Worm (Caenorhabditis elegans) whole organism, L3 larva: ENCODE measurements around the gene pms-2.

Experiments used
- R02D3.7 ChIP-seq: fragments of 150-350 bp; optimal IDR thresholded peaks from 2 replicates; lab custom pipeline; 2014; ENCODE audit warnings: missing biosample characterization, missing genetic modification characterization
- aly-2 ChIP-seq: fragments of 150-350 bp; optimal IDR thresholded peaks from 2 replicates; lab custom pipeline; 2014; ENCODE audit warnings: missing biosample characterization, missing genetic modification characterization
- ama-1 ChIP-seq: fragments of 150-350 bp; optimal IDR thresholded peaks from 2 replicates; lab custom pipeline; 2018
- ceh-16 ChIP-seq: sonication (generic microtip); optimal IDR thresholded peaks from 2 replicates; lab custom pipeline; 2017; ENCODE audit warnings: missing biosample characterization, missing genetic modification characterization
- ceh-28 ChIP-seq: fragments of 150-350 bp; optimal IDR thresholded peaks from 2 replicates; lab custom pipeline; 2014; ENCODE audit warnings: missing biosample characterization, missing genetic modification reagents, missing genetic modification characterization
- ceh-9 ChIP-seq: sonication (generic microtip); optimal IDR thresholded peaks from 2 replicates; lab custom pipeline; 2018; ENCODE audit warnings: missing biosample characterization, missing genetic modification characterization
- egl-27 ChIP-seq: sonication (generic microtip); optimal IDR thresholded peaks from 4 replicates; lab custom pipeline; 2017; ENCODE audit warnings: missing biosample characterization, missing genetic modification reagents, missing genetic modification characterization
- egl-5 ChIP-seq: fragments of 150-350 bp; optimal IDR thresholded peaks from 2 replicates; lab custom pipeline; 2017; ENCODE audit warnings: missing biosample characterization, missing genetic modification reagents, missing genetic modification characterization, inconsistent platforms
- elt-1 ChIP-seq: fragments of 150-350 bp; optimal IDR thresholded peaks from 2 replicates; lab custom pipeline; 2014; ENCODE audit warnings: missing biosample characterization, missing genetic modification characterization
- elt-2 ChIP-seq: sonication (generic microtip); optimal IDR thresholded peaks from 2 replicates; lab custom pipeline; 2016; ENCODE audit warnings: missing genetic modification reagents, mild to moderate bottlenecking, missing genetic modification characterization, missing compliant biosample characterization
- elt-3 ChIP-seq, 3 experiments: fragments of 150-350 bp in 1 of 3; sonication (generic microtip) in 2 of 3; optimal IDR thresholded peaks; 2 replicates in 2 of 3; 4 replicates in 1 of 3; lab custom pipeline; 2014 to 2017; ENCODE audit warnings: missing biosample characterization in 3 of 3, missing genetic modification characterization in 3 of 3
- eor-1 ChIP-seq, 2 experiments: fragments of 150-350 bp; optimal IDR thresholded peaks; 2 replicates each; lab custom pipeline; 2014 to 2018; ENCODE audit warnings: missing biosample characterization in 2 of 2, missing genetic modification characterization in 2 of 2
- fkh-10 ChIP-seq: sonication (generic microtip); optimal IDR thresholded peaks from 2 replicates; lab custom pipeline; 2017; ENCODE audit warnings: missing biosample characterization, missing genetic modification reagents, missing genetic modification characterization
- fkh-2 ChIP-seq: fragments of 150-350 bp; optimal IDR thresholded peaks from 2 replicates; lab custom pipeline; 2014; ENCODE audit warnings: missing biosample characterization, missing genetic modification reagents, missing genetic modification characterization
- lin-39 ChIP-seq: fragments of 150-350 bp; optimal IDR thresholded peaks from 2 replicates; lab custom pipeline; 2018; ENCODE audit warnings: missing biosample characterization, missing genetic modification reagents, missing genetic modification characterization
- mml-1 ChIP-seq: fragments of 150-350 bp; sonication (generic microtip); optimal IDR thresholded peaks from 3 replicates; lab custom pipeline; 2014; ENCODE audit warnings: missing biosample characterization, missing genetic modification characterization
- nfya-1 ChIP-seq: sonication (generic microtip); optimal IDR thresholded peaks from 2 replicates; lab custom pipeline; 2017; ENCODE audit warnings: missing genetic modification characterization, mild to moderate bottlenecking, missing compliant biosample characterization, antibody characterized with exemption, moderate library complexity; ENCODE audit not compliant: insufficient read depth
- nhr-11 ChIP-seq: fragments of 150-350 bp; optimal IDR thresholded peaks from 2 replicates; lab custom pipeline; 2014; ENCODE audit warnings: missing biosample characterization, missing genetic modification characterization
- nhr-12 ChIP-seq: fragments of 150-350 bp; optimal IDR thresholded peaks from 2 replicates; lab custom pipeline; 2014; ENCODE audit warnings: missing biosample characterization, missing genetic modification characterization
- nhr-23 ChIP-seq: fragments of 150-350 bp; optimal IDR thresholded peaks from 2 replicates; lab custom pipeline; 2014; ENCODE audit warnings: missing biosample characterization, missing genetic modification reagents, missing genetic modification characterization
- nhr-25 ChIP-seq: sonication (generic microtip); optimal IDR thresholded peaks from 2 replicates; lab custom pipeline; 2017; ENCODE audit warnings: missing biosample characterization, missing genetic modification characterization
- nhr-28 ChIP-seq: fragments of 150-350 bp; optimal IDR thresholded peaks from 2 replicates; lab custom pipeline; 2014; ENCODE audit warnings: missing biosample characterization, missing genetic modification characterization
- nhr-43 ChIP-seq: sonication (generic microtip); optimal IDR thresholded peaks from 2 replicates; lab custom pipeline; 2016; ENCODE audit warnings: mild to moderate bottlenecking, missing genetic modification characterization, missing compliant biosample characterization; ENCODE audit not compliant: poor library complexity, severe bottlenecking
- nhr-67 ChIP-seq: fragments of 150-350 bp; optimal IDR thresholded peaks from 2 replicates; lab custom pipeline; 2014; ENCODE audit warnings: missing biosample characterization, missing genetic modification characterization
- nhr-76 ChIP-seq: fragments of 150-350 bp; sonication (generic microtip); optimal IDR thresholded peaks from 5 replicates; lab custom pipeline; 2014; ENCODE audit warnings: missing biosample characterization, missing genetic modification characterization
- nhr-77 ChIP-seq: fragments of 150-350 bp; optimal IDR thresholded peaks from 2 replicates; lab custom pipeline; 2014; ENCODE audit warnings: missing biosample characterization, missing genetic modification characterization
- pha-4 ChIP-seq: fragments of 150-350 bp; optimal IDR thresholded peaks from 2 replicates; lab custom pipeline; 2014; ENCODE audit warnings: missing biosample characterization, missing genetic modification reagents, missing genetic modification characterization
- pqm-1 ChIP-seq: fragments of 150-350 bp; optimal IDR thresholded peaks from 2 replicates; lab custom pipeline; 2017; ENCODE audit warnings: missing biosample characterization, missing genetic modification characterization, inconsistent platforms
- sea-2 ChIP-seq: fragments of 150-350 bp; sonication (generic microtip); optimal IDR thresholded peaks from 4 replicates; lab custom pipeline; 2014; ENCODE audit warnings: missing biosample characterization, missing genetic modification reagents, missing genetic modification characterization
- snpc-4 ChIP-seq: fragments of 150-350 bp; optimal IDR thresholded peaks from 2 replicates; lab custom pipeline; 2014; ENCODE audit warnings: missing biosample characterization, missing genetic modification characterization
- zag-1 ChIP-seq: fragments of 150-350 bp; optimal IDR thresholded peaks from 2 replicates; lab custom pipeline; 2014; ENCODE audit warnings: missing biosample characterization, missing genetic modification characterization
- ztf-11 ChIP-seq: fragments of 150-350 bp; optimal IDR thresholded peaks from 2 replicates; lab custom pipeline; 2014; ENCODE audit warnings: missing biosample characterization, missing genetic modification characterization
- ztf-4 ChIP-seq: fragments of 150-350 bp; optimal IDR thresholded peaks from 2 replicates; lab custom pipeline; 2014; ENCODE audit warnings: missing biosample characterization, missing genetic modification characterization

The pms-2 gene

DNA sequence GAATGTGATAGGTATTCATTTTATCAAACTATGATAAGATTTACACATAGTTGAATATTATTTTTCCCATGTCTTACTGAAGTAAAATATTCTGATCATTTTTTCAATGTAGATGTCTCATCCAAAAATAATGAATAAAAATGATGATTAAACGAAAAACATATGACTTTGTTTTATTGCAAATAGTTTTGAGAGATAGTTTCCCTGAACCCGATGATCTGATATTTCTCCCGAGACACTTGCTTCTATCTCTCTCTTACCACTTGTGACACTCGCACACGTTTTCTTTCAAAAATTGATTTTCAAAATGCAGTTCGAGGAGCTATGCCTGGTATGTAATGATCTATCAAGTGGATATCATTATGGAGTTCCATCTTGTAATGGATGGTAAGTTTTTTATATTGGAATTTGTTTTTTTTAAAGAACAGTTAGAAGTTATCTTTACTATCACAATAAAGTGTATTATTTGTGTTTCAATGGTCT, at the start of gene pms-2, which contains the start of gene nhr-101:
TSS of gene pms-2 (minus strand) at position 433 of the 483 bp plus-strand sequence.
TSS of gene nhr-101 (plus strand) at position 308 of the 483 bp plus-strand sequence.
- no peak for TF ChIP-seq fkh-2 (tag; lab: Kevin White, UChicago)
- TF ChIP-seq pqm-1 (tag; lab: Kevin White, UChicago) = peak; percentile 11
- TF ChIP-seq mml-1 = no peak
- peak; percentile 19 for TF ChIP-seq elt-2 (tag; lab: Kevin White, UChicago)
- TF ChIP-seq fkh-10 = no peak
- TF ChIP-seq R02D3.7 (tag; lab: Kevin White, UChicago) = no peak
- no peak for TF ChIP-seq sea-2 (GFP tag; lab: Kevin White, UChicago)
- TF ChIP-seq ztf-11 (tag; lab: Kevin White, UChicago) = no peak
- no peak for TF ChIP-seq ceh-9
- TF ChIP-seq ama-1 = no peak

DNA sequence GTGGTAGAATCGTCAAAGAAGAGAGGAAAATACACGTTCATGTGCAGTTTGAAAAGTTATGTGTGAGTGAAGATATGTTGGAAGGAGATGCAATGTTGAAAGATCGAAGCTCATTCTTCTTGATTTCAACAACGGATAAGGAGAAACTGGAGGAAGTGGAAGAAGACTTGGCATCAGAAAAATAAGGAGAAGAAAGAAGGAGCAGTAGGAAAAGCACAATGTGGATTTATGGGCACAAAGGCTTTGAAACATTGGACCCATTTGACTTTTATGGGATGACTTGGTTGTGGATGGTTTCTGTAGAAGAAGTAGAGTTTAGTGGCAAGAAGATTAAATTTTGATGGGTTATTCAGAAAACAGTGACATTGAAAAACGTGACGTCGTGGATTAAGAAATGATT, 49.7 kb upstream of the pms-2 start:
- TF ChIP-seq egl-5 (tag; lab: Kevin White, UChicago) = peak; percentile 65
- peak; percentile 14 for TF ChIP-seq elt-1 (tag; lab: Kevin White, UChicago)
- TF ChIP-seq pqm-1 (tag; lab: Kevin White, UChicago) = no peak

DNA sequence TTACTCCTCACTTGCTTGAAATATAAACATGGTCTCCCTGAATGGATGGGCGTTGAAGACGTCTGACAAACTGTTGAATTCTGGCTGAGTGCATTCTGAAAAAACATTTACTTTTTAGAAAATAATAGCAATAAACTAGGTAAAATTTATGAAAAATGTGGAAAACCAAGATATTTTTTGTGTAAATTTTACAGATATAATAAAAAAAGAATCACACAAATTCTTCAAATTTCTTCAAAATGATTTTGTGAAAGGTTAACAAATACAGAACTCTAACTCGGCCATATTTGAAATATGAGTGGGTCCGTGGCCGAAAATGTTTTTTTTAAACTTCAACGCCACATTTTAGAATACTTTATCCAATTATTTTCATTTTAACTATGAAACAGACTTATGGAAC, 47.8 kb upstream of the pms-2 start, which contains the start of gene glb-15:
TSS of gene glb-15 (minus strand) at position 101 of the 400 bp plus-strand sequence.
- TF ChIP-seq ceh-16 (no peak), elt-2 (tag; lab: Kevin White, UChicago) (no peak), snpc-4 (tag; lab: Kevin White, UChicago) (no peak), nhr-23 (tag; lab: Kevin White, UChicago) (no peak), nhr-43 (tag; lab: Kevin White, UChicago) (no peak), elt-1 (tag; lab: Kevin White, UChicago) (no peak), lin-39 (no peak), nhr-76 (tag; lab: Kevin White, UChicago) (no peak), aly-2 (tag; lab: Kevin White, UChicago) (no peak), pha-4 (tag; lab: Kevin White, UChicago) (no peak), R02D3.7 (tag; lab: Kevin White, UChicago) (no peak), eor-1 (tag; optimal IDR thresholded peaks at IDR 0.05; lab: Kevin White, UChicago) (no peak), nhr-28 (tag; lab: Kevin White, UChicago) (no peak), nfya-1 (tag; lab: Kevin White, UChicago) (no peak), nhr-11 (no peak), ama-1 (no peak), ceh-28 (tag; lab: Kevin White, UChicago) (no peak), egl-27 (tag; lab: Kevin White, UChicago) (no peak)

DNA sequence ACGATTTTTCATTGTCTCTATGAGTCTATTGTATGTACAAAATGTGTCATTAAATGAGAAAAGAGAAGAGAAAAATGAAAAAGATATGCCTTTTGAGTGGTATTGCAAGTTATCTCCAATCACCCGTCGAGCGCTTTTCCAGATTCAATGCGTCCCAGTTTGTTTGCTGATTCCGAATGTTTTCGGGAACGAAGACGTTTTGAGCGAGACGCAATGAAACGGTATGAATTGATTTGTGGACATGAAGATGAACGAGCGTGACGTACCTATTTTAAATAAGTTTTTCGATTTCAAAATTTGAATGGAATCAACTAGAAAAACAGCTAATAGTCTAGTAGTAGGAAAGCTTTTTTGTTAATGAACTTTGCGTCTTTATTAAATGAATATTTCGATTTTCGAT, 46.4 kb upstream of the pms-2 start:
- TF ChIP-seq nfya-1 (tag; lab: Kevin White, UChicago) = peak; percentile 30
- no peak for TF ChIP-seq mml-1
- no peak for TF ChIP-seq snpc-4 (tag; lab: Kevin White, UChicago)
- no peak for TF ChIP-seq zag-1 (tag; lab: Kevin White, UChicago)
- TF ChIP-seq elt-1 (tag; lab: Kevin White, UChicago) = no peak
- peak in 1 of 3 experiments; percentile 48 for TF ChIP-seq elt-3 (tag; optimal IDR thresholded peaks at IDR 0.05; lab: Kevin White, UChicago)
- no peak for TF ChIP-seq aly-2 (tag; lab: Kevin White, UChicago)
- no peak for TF ChIP-seq nhr-77 (tag; lab: Kevin White, UChicago)
- peak; percentile 87 for TF ChIP-seq ama-1
- TF ChIP-seq lin-39 = no peak
- TF ChIP-seq nhr-43 (tag; lab: Kevin White, UChicago) = peak; percentile 30
- no peak for TF ChIP-seq egl-27 (tag; lab: Kevin White, UChicago)
- peak; percentile 84 for TF ChIP-seq nhr-25 (tag; lab: Kevin White, UChicago)
- no peak for TF ChIP-seq ztf-4
- TF ChIP-seq nhr-12 (tag; lab: Kevin White, UChicago) = no peak
- no peak for TF ChIP-seq nhr-28 (tag; lab: Kevin White, UChicago)
- TF ChIP-seq nhr-76 (tag; lab: Kevin White, UChicago) = no peak
- no peak for TF ChIP-seq nhr-67
